Fruit fly (Drosophila melanogaster) whole organism, embryonic: ENCODE measurements around the gene CG14253.

Experiments used
- B-H1 ChIP-seq: fragments of 200-800 bp; sonication (Bioruptor generic); IDR thresholded peaks from 3 replicates; pipeline ENCODE4 v1.3.6; 2022; ENCODE audit warnings: missing biosample characterization, missing genetic modification characterization
- Bgb ChIP-seq: fragments of 200-800 bp; sonication (Bioruptor generic); IDR thresholded peaks from 2 replicates; pipeline ENCODE4 v1.3.6; 2022; ENCODE audit warnings: missing biosample characterization, missing genetic modification characterization; ENCODE audit not compliant: partially characterized antibody
- BtbVII ChIP-seq: fragments of 200-800 bp; sonication (Bioruptor generic); optimal IDR thresholded peaks from 3 replicates; lab custom pipeline; 2017; ENCODE audit warnings: missing biosample characterization, mild to moderate bottlenecking, missing genetic modification characterization
- CG10147 ChIP-seq: fragments of 200-800 bp; sonication (Bioruptor generic); optimal IDR thresholded peaks from 2 replicates; lab custom pipeline; 2019; ENCODE audit warnings: missing biosample characterization, mild to moderate bottlenecking, missing genetic modification characterization, moderate library complexity
- CG10431 ChIP-seq: fragments of 200-800 bp; sonication (Bioruptor generic); optimal IDR thresholded peaks from 3 replicates; lab custom pipeline; 2018; ENCODE audit warnings: missing biosample characterization, mild to moderate bottlenecking, missing genetic modification characterization
- CG10565 ChIP-seq: fragments of 200-800 bp; sonication (Bioruptor generic); optimal IDR thresholded peaks from 3 replicates; lab custom pipeline; 2016; ENCODE audit warnings: missing biosample characterization, mild to moderate bottlenecking, missing genetic modification characterization
- CG11093 ChIP-seq: fragments of 200-800 bp; sonication (Bioruptor generic); IDR thresholded peaks from 3 replicates; pipeline ENCODE4 v1.3.6; 2022; ENCODE audit warnings: missing biosample characterization, missing genetic modification characterization
- CG13287 ChIP-seq: fragments of 200-800 bp; sonication (Bioruptor generic); IDR thresholded peaks from 2 replicates; pipeline ENCODE4 v1.3.6; 2022; ENCODE audit warnings: missing biosample characterization, missing genetic modification characterization; ENCODE audit not compliant: partially characterized antibody
- CG13624 ChIP-seq: fragments of 200-800 bp; sonication (Bioruptor generic); optimal IDR thresholded peaks from 2 replicates; lab custom pipeline; 2016; ENCODE audit warnings: missing biosample characterization, missing genetic modification characterization
- CG15601 ChIP-seq: fragments of 200-800 bp; sonication (Bioruptor generic); optimal IDR thresholded peaks from 3 replicates; lab custom pipeline; 2019; ENCODE audit warnings: missing biosample characterization, mild to moderate bottlenecking, missing genetic modification characterization, moderate library complexity
- CG1603 ChIP-seq: fragments of 200-800 bp; sonication (Bioruptor generic); optimal IDR thresholded peaks from 2 replicates; lab custom pipeline; 2019; ENCODE audit warnings: missing biosample characterization, mild to moderate bottlenecking, missing genetic modification characterization, moderate library complexity
- CG1832 ChIP-seq: fragments of 200-800 bp; sonication (Bioruptor generic); optimal IDR thresholded peaks from 2 replicates; lab custom pipeline; 2017; ENCODE audit warnings: missing biosample characterization, mild to moderate bottlenecking, missing genetic modification characterization, inconsistent platforms
- CG32772 ChIP-seq: fragments of 200-800 bp; sonication (Bioruptor generic); IDR thresholded peaks from 2 replicates; pipeline ENCODE4 v1.3.6; 2022; ENCODE audit warnings: missing biosample characterization, missing genetic modification characterization
- CG33557 ChIP-seq: fragments of 200-800 bp; sonication (Bioruptor generic); optimal IDR thresholded peaks from 2 replicates; lab custom pipeline; 2019; ENCODE audit warnings: missing biosample characterization, mild to moderate bottlenecking, missing genetic modification characterization, moderate library complexity
- CG6272 ChIP-seq: fragments of 200-800 bp; sonication (Bioruptor generic); IDR thresholded peaks from 2 replicates; pipeline ENCODE4 v1.3.6; 2022; ENCODE audit warnings: missing biosample characterization, missing genetic modification characterization
- CG6765 ChIP-seq: fragments of 200-800 bp; sonication (Bioruptor generic); optimal IDR thresholded peaks from 3 replicates; lab custom pipeline; 2017; ENCODE audit warnings: missing biosample characterization, mild to moderate bottlenecking, missing genetic modification characterization
- CG6791 ChIP-seq: fragments of 200-800 bp; sonication (Bioruptor generic); IDR thresholded peaks from 3 replicates; pipeline ENCODE4 v1.3.6; 2022; ENCODE audit warnings: missing biosample characterization, missing genetic modification characterization; ENCODE audit not compliant: partially characterized antibody
- CG7556 ChIP-seq: fragments of 200-800 bp; sonication (Bioruptor generic); optimal IDR thresholded peaks from 2 replicates; lab custom pipeline; 2017; ENCODE audit warnings: missing biosample characterization, mild to moderate bottlenecking, missing genetic modification characterization
- CG7745 ChIP-seq: fragments of 200-800 bp; sonication (Bioruptor generic); optimal IDR thresholded peaks from 2 replicates; lab custom pipeline; 2018; ENCODE audit warnings: missing biosample characterization, mild to moderate bottlenecking, missing genetic modification characterization, moderate library complexity
- CG7928 ChIP-seq: fragments of 200-800 bp; sonication (Bioruptor generic); optimal IDR thresholded peaks from 2 replicates; lab custom pipeline; 2017; ENCODE audit warnings: missing biosample characterization, mild to moderate bottlenecking, missing genetic modification characterization
- CG9817 ChIP-seq: fragments of 200-800 bp; sonication (Bioruptor generic); optimal IDR thresholded peaks from 2 replicates; lab custom pipeline; 2018; ENCODE audit warnings: missing biosample characterization, mild to moderate bottlenecking, missing genetic modification characterization, moderate library complexity
- CG9932 ChIP-seq: fragments of 200-800 bp; sonication (Bioruptor generic); IDR thresholded peaks from 2 replicates; pipeline ENCODE4 v1.3.6; 2022; ENCODE audit warnings: missing biosample characterization, missing genetic modification characterization
- Camta ChIP-seq: fragments of 200-800 bp; sonication (Bioruptor generic); optimal IDR thresholded peaks from 2 replicates; lab custom pipeline; 2016; ENCODE audit warnings: missing biosample characterization, missing genetic modification characterization
- Dp ChIP-seq: fragments of 200-800 bp; sonication (Bioruptor generic); optimal IDR thresholded peaks from 2 replicates; lab custom pipeline; 2018; ENCODE audit warnings: missing biosample characterization, mild to moderate bottlenecking, missing genetic modification characterization, moderate library complexity
- Dref ChIP-seq: fragments of 200-800 bp; sonication (Bioruptor generic); IDR thresholded peaks from 2 replicates; pipeline ENCODE4 v1.3.6; 2022; ENCODE audit warnings: missing biosample characterization, missing genetic modification characterization
- Med ChIP-seq: fragments of 200-800 bp; sonication (Bioruptor generic); peaks from one replicate; lab custom pipeline; 2016; ENCODE audit warnings: missing biosample characterization, missing genetic modification characterization, mild to moderate bottlenecking, inconsistent platforms, moderate library complexity
- Myb ChIP-seq: fragments of 200-800 bp; sonication (Bioruptor generic); optimal IDR thresholded peaks from 2 replicates; lab custom pipeline; 2016; ENCODE audit warnings: missing biosample characterization, missing genetic modification characterization
- Neu2 ChIP-seq: fragments of 200-800 bp; sonication (Bioruptor generic); optimal IDR thresholded peaks from 3 replicates; lab custom pipeline; 2016; ENCODE audit warnings: missing biosample characterization, missing genetic modification characterization, borderline replicate concordance
- Nf-YA ChIP-seq: fragments of 200-800 bp; sonication (Bioruptor generic); IDR thresholded peaks from 2 replicates; pipeline ENCODE4 v1.3.6; 2022; ENCODE audit warnings: missing biosample characterization, missing genetic modification characterization
- Nf-YC ChIP-seq: fragments of 200-800 bp; optimal IDR thresholded peaks from 3 replicates; lab custom pipeline; 2019; ENCODE audit warnings: missing biosample characterization, mild to moderate bottlenecking, missing genetic modification characterization, moderate library complexity
- NfI ChIP-seq: fragments of 200-800 bp; sonication (Bioruptor generic); optimal IDR thresholded peaks from 3 replicates; lab custom pipeline; 2018; ENCODE audit warnings: missing biosample characterization, mild to moderate bottlenecking, missing genetic modification characterization, moderate library complexity
- Oli ChIP-seq: fragments of 200-800 bp; sonication (Bioruptor generic); optimal IDR thresholded peaks from 2 replicates; lab custom pipeline; 2018; ENCODE audit warnings: missing biosample characterization, mild to moderate bottlenecking, missing genetic modification characterization, moderate library complexity
- PHDP ChIP-seq: fragments of 200-800 bp; sonication (Bioruptor generic); optimal IDR thresholded peaks from 3 replicates; lab custom pipeline; 2018; ENCODE audit warnings: missing biosample characterization, mild to moderate bottlenecking, missing genetic modification characterization, moderate library complexity
- Side ChIP-seq: fragments of 200-800 bp; sonication (Bioruptor generic); optimal IDR thresholded peaks from 2 replicates; lab custom pipeline; 2016; ENCODE audit warnings: missing biosample characterization, missing genetic modification characterization
- Taf1 ChIP-seq: fragments of 200-800 bp; sonication (Bioruptor generic); IDR thresholded peaks from 2 replicates; pipeline ENCODE4 v1.3.6; 2022; ENCODE audit warnings: missing biosample characterization, missing genetic modification characterization
- Xrp1 ChIP-seq: fragments of 200-800 bp; sonication (Bioruptor generic); IDR thresholded peaks from 2 replicates; pipeline ENCODE4 v1.3.6; 2022; ENCODE audit warnings: missing biosample characterization, missing genetic modification characterization
- YL-1 ChIP-seq: fragments of 200-800 bp; sonication (Bioruptor generic); optimal IDR thresholded peaks from 3 replicates; lab custom pipeline; 2017; ENCODE audit warnings: missing biosample characterization, mild to moderate bottlenecking, missing genetic modification characterization
- ato ChIP-seq: fragments of 200-800 bp; sonication (Bioruptor generic); IDR thresholded peaks from 2 replicates; pipeline ENCODE4 v1.3.6; 2022; ENCODE audit warnings: missing biosample characterization, missing genetic modification characterization; ENCODE audit not compliant: partially characterized antibody
- ci ChIP-seq: fragments of 200-800 bp; sonication (Bioruptor generic); IDR thresholded peaks from 3 replicates; pipeline ENCODE4 v1.3.6; 2022; ENCODE audit warnings: missing biosample characterization, missing genetic modification characterization
- disco-r ChIP-seq: fragments of 200-800 bp; sonication (Bioruptor generic); optimal IDR thresholded peaks from 2 replicates; lab custom pipeline; 2016; ENCODE audit warnings: missing biosample characterization, missing genetic modification characterization
- gcm ChIP-seq: fragments of 200-800 bp; sonication (Bioruptor generic); optimal IDR thresholded peaks from 2 replicates; lab custom pipeline; 2019; ENCODE audit warnings: missing biosample characterization, mild to moderate bottlenecking, missing genetic modification characterization, moderate library complexity
- lmd ChIP-seq: fragments of 200-800 bp; sonication (Bioruptor generic); IDR thresholded peaks from 2 replicates; pipeline ENCODE4 v1.3.6; 2022; ENCODE audit warnings: missing biosample characterization, missing genetic modification characterization
- lola ChIP-seq, 3 experiments: fragments of >200 bp in 2 of 3; fragments of 200-800 bp in 1 of 3; sonication (Bioruptor generic) in 1 of 3; optimal IDR thresholded peaks; 2 replicates each; lab custom pipeline; 2017 to 2019; ENCODE audit warnings: missing biosample characterization in 3 of 3, missing genetic modification characterization in 3 of 3, mild to moderate bottlenecking in 1 of 3, moderate library complexity in 1 of 3
- mam ChIP-seq: fragments of 200-800 bp; sonication (Bioruptor generic); optimal IDR thresholded peaks from 3 replicates; lab custom pipeline; 2016; ENCODE audit warnings: missing biosample characterization, missing genetic modification characterization
- salm ChIP-seq: fragments of 200-800 bp; sonication (Bioruptor generic); optimal IDR thresholded peaks from 2 replicates; lab custom pipeline; 2018; ENCODE audit warnings: missing biosample characterization, mild to moderate bottlenecking, missing genetic modification characterization
- sd ChIP-seq: fragments of 200-800 bp; sonication (Bioruptor generic); optimal IDR thresholded peaks from 3 replicates; lab custom pipeline; 2018; ENCODE audit warnings: missing biosample characterization, mild to moderate bottlenecking, missing genetic modification characterization, moderate library complexity
- sim ChIP-seq: fragments of 200-800 bp; sonication (Bioruptor generic); IDR thresholded peaks from 2 replicates; pipeline ENCODE4 v1.3.6; 2022; ENCODE audit warnings: missing biosample characterization, missing genetic modification characterization
- tap ChIP-seq: fragments of 200-800 bp; optimal IDR thresholded peaks from 3 replicates; lab custom pipeline; 2019; ENCODE audit warnings: missing biosample characterization, mild to moderate bottlenecking, missing genetic modification characterization, moderate library complexity
- toy ChIP-seq: fragments of 200-800 bp; sonication (Bioruptor generic); IDR thresholded peaks from 2 replicates; pipeline ENCODE4 v1.3.6; 2022; ENCODE audit warnings: missing biosample characterization, missing genetic modification characterization
- wek ChIP-seq: fragments of 200-800 bp; sonication (Bioruptor generic); optimal IDR thresholded peaks from 3 replicates; lab custom pipeline; 2018; ENCODE audit warnings: missing biosample characterization, mild to moderate bottlenecking, missing genetic modification characterization, moderate library complexity

Gene CG14253

dm6 chr3R:26947296-26947880 lies 31.0 kb upstream of the CG14253 start, which contains the start of gene Spag1 (continued):
- TF ChIP-seq CG9932 (GFP tag; lab: Robert Waterston, UW), result no peak
- no peak for TF ChIP-seq ci (GFP tag; lab: Robert Waterston, UW)
- peak; percentile 67 for TF ChIP-seq CG13287 (GFP tag; lab: Robert Waterston, UW)
- no peak for TF ChIP-seq CG33557 (GFP tag; lab: Kevin White, UChicago)
- no peak for TF ChIP-seq toy (GFP tag; lab: Robert Waterston, UW)
- no peak for TF ChIP-seq CG10431 (GFP tag; lab: Kevin White, UChicago)
- TF ChIP-seq Med, result peak; percentile 51
- TF ChIP-seq CG7745 (tag; lab: Kevin White, UChicago), result no peak
- no peak for TF ChIP-seq Neu2 (GFP tag; lab: Kevin White, UChicago)
- TF ChIP-seq Dref (GFP tag; lab: Robert Waterston, UW), result no peak
- TF ChIP-seq Nf-YA, result no peak
- no peak for TF ChIP-seq Dp (GFP tag; lab: Kevin White, UChicago)
- TF ChIP-seq Xrp1, result 0 out of 2 replicates have a peak, but pooled peaks have one; percentile 9
- peak; percentile 61 for TF ChIP-seq gcm (GFP tag; lab: Kevin White, UChicago)
- TF ChIP-seq wek, result no peak
- TF ChIP-seq Oli, result no peak
- no peak for TF ChIP-seq lmd
- TF ChIP-seq tap (tag; lab: Kevin White, UChicago), result peak; percentile 40
- no peak for TF ChIP-seq lola (GFP tag; optimal IDR thresholded peaks at IDR 0.05; lab: Kevin White, UChicago)
- no peak for TF ChIP-seq Camta (GFP tag; lab: Kevin White, UChicago)
- no peak for TF ChIP-seq CG13624
- TF ChIP-seq CG32772, result no peak
- no peak for TF ChIP-seq B-H1 (GFP tag; lab: Robert Waterston, UW)
- TF ChIP-seq disco-r (GFP tag; lab: Kevin White, UChicago), result no peak
- no peak for TF ChIP-seq CG1603 (tag; lab: Kevin White, UChicago)
- TF ChIP-seq CG10565 (GFP tag; lab: Kevin White, UChicago), result no peak
- TF ChIP-seq mam, result no peak
- TF ChIP-seq CG10147 (GFP tag; lab: Kevin White, UChicago), result peak; percentile 8
- no peak for TF ChIP-seq salm (tag; lab: Kevin White, UChicago)
- TF ChIP-seq Side (GFP tag; lab: Kevin White, UChicago), result no peak
- peak; percentile 27 for TF ChIP-seq CG15601 (tag; lab: Kevin White, UChicago)
- TF ChIP-seq NfI, result no peak
- TF ChIP-seq CG6765 (GFP tag; lab: Kevin White, UChicago), result no peak
- TF ChIP-seq PHDP (tag; lab: Kevin White, UChicago), result peak; percentile 30
- peak; percentile 74; the same call in 1 of the 2 replicates for TF ChIP-seq ato (GFP tag; lab: Robert Waterston, UW)
- no peak for TF ChIP-seq Myb (GFP tag; lab: Kevin White, UChicago)
- no peak for TF ChIP-seq YL-1 (GFP tag; lab: Kevin White, UChicago)
- TF ChIP-seq sim (GFP tag; lab: Robert Waterston, UW), result no peak
- no peak for TF ChIP-seq CG7928 (GFP tag; lab: Kevin White, UChicago)
- no peak for TF ChIP-seq sd (tag; lab: Kevin White, UChicago)
- no peak for TF ChIP-seq Taf1 (GFP tag; lab: Robert Waterston, UW)
- no peak for TF ChIP-seq CG1832 (GFP tag; lab: Kevin White, UChicago)
- peak; percentile 24 for TF ChIP-seq CG7556
- TF ChIP-seq BtbVII (GFP tag; lab: Kevin White, UChicago), result peak; percentile 24
- TF ChIP-seq CG6272 (GFP tag; lab: Robert Waterston, UW), result no peak
- TF ChIP-seq CG6791, result peak; percentile 90
- TF ChIP-seq Nf-YC (tag; lab: Kevin White, UChicago), result peak; percentile 46
- TF ChIP-seq CG11093 (GFP tag; lab: Robert Waterston, UW), result no peak
- peak; percentile 87 for TF ChIP-seq Bgb
- no peak for TF ChIP-seq CG9817 (tag; lab: Kevin White, UChicago)
